Worm (Caenorhabditis elegans) whole organism, L3 larva: Measurements from ENCODE around the gene Y43F8C.3.

Experiments
- R02D3.7 ChIP-seq: fragments of 150-350 bp; optimal IDR thresholded peaks from 2 replicates; lab custom pipeline; 2014; ENCODE audit warnings: missing biosample characterization, missing genetic modification characterization
- ama-1 ChIP-seq: fragments of 150-350 bp; optimal IDR thresholded peaks from 2 replicates; lab custom pipeline; 2018
- egl-5 ChIP-seq: fragments of 150-350 bp; optimal IDR thresholded peaks from 2 replicates; lab custom pipeline; 2017; ENCODE audit warnings: missing biosample characterization, missing genetic modification reagents, missing genetic modification characterization, inconsistent platforms
- elt-1 ChIP-seq: fragments of 150-350 bp; optimal IDR thresholded peaks from 2 replicates; lab custom pipeline; 2014; ENCODE audit warnings: missing biosample characterization, missing genetic modification characterization
- fkh-10 ChIP-seq: sonication (generic microtip); optimal IDR thresholded peaks from 2 replicates; lab custom pipeline; 2017; ENCODE audit warnings: missing biosample characterization, missing genetic modification reagents, missing genetic modification characterization
- fkh-2 ChIP-seq: fragments of 150-350 bp; optimal IDR thresholded peaks from 2 replicates; lab custom pipeline; 2014; ENCODE audit warnings: missing biosample characterization, missing genetic modification reagents, missing genetic modification characterization
- fos-1 ChIP-seq: fragments of 150-350 bp; optimal IDR thresholded peaks from 2 replicates; lab custom pipeline; 2014; ENCODE audit warnings: missing biosample characterization, missing genetic modification characterization
- nhr-12 ChIP-seq: fragments of 150-350 bp; optimal IDR thresholded peaks from 2 replicates; lab custom pipeline; 2014; ENCODE audit warnings: missing biosample characterization, missing genetic modification characterization
- nhr-28 ChIP-seq: fragments of 150-350 bp; optimal IDR thresholded peaks from 2 replicates; lab custom pipeline; 2014; ENCODE audit warnings: missing biosample characterization, missing genetic modification characterization
- sea-2 ChIP-seq: fragments of 150-350 bp; sonication (generic microtip); optimal IDR thresholded peaks from 4 replicates; lab custom pipeline; 2014; ENCODE audit warnings: missing biosample characterization, missing genetic modification reagents, missing genetic modification characterization
- zag-1 ChIP-seq: fragments of 150-350 bp; optimal IDR thresholded peaks from 2 replicates; lab custom pipeline; 2014; ENCODE audit warnings: missing biosample characterization, missing genetic modification characterization

- no peak for TF ChIP-seq fkh-2 (tag; lab: Kevin White, UChicago)
- TF ChIP-seq ama-1 (lab: Kevin White, UChicago) = no peak
- no peak for TF ChIP-seq egl-5 (tag; lab: Kevin White, UChicago)
- no peak for TF ChIP-seq nhr-28 (tag; lab: Kevin White, UChicago)
- TF ChIP-seq sea-2 (GFP tag; lab: Kevin White, UChicago) = no peak
- TF ChIP-seq elt-1 (tag; lab: Kevin White, UChicago) = no peak
- no peak for TF ChIP-seq nhr-12 (tag; lab: Kevin White, UChicago)
- no peak for TF ChIP-seq R02D3.7 (tag; lab: Kevin White, UChicago)
- no peak for TF ChIP-seq fkh-10 (GFP tag; lab: Kevin White, UChicago)
- no peak for TF ChIP-seq fos-1 (tag; lab: Kevin White, UChicago)
- TF ChIP-seq zag-1 (tag; lab: Kevin White, UChicago) = no peak
Observed at ce11 chrV:19608665-19609064, 13.8 kb downstream of the Y43F8C.3 start.
